Fruit fly (Drosophila melanogaster): ENCODE measurements around the gene CG4592.

Gene CG4592

dm6 chr2L:9921401-9921800 lies at the start of gene CG4592:
CG4592 (plus strand) TSS chr2L:9921633.
- no peak for TF ChIP-seq CG8478 (optimal IDR thresholded peaks at IDR 0.05)
- no peak for TF ChIP-seq CTCF (optimal IDR thresholded peaks at IDR 0.05)

- TF ChIP-seq CG8478 (optimal IDR thresholded peaks at IDR 0.05): no peak
- TF ChIP-seq CTCF (optimal IDR thresholded peaks at IDR 0.05): no peak
These were observed 39.0 kb upstream of the CG4592 start for dm6 chr2L:9882393-9882971.

dm6 chr2L:9886086-9886485 lies 35.3 kb upstream of the CG4592 start, which contains the start of gene nAChRalpha6:
nAChRalpha6 (minus strand) TSS chr2L:9886250.
- no peak for TF ChIP-seq CTCF (optimal IDR thresholded peaks at IDR 0.05)
- no peak for TF ChIP-seq CG8478 (optimal IDR thresholded peaks at IDR 0.05)

dm6 chr2L:9887856-9888269 lies 33.6 kb upstream of the CG4592 start, which contains the start of gene Fkbp59:
Fkbp59 (plus strand) TSS chr2L:9888005.
- TF ChIP-seq CG8478 (optimal IDR thresholded peaks at IDR 0.05): no peak
- peak; percentile 95 to 96 for TF ChIP-seq CTCF (optimal IDR thresholded peaks at IDR 0.05)

dm6 chr2L:9890576-9890975 lies 30.9 kb upstream of the CG4592 start, which contains the start of the genes CG34183 and CG4537:
CG34183 (minus strand) TSS chr2L:9890772.
CG4537 (plus strand) TSS chr2L:9890885.
- TF ChIP-seq CG8478 (optimal IDR thresholded peaks at IDR 0.05) (no peak), CTCF (optimal IDR thresholded peaks at IDR 0.05) (no peak)

dm6 chr2L:9893183-9893582 lies 28.2 kb upstream of the CG4592 start, which contains the start of gene mtDNA-helicase:
mtDNA-helicase (minus strand) TSS chr2L:9893446.
- TF ChIP-seq CG8478 (optimal IDR thresholded peaks at IDR 0.05): no peak
- no peak for TF ChIP-seq CTCF (optimal IDR thresholded peaks at IDR 0.05)

- TF ChIP-seq CG8478 (optimal IDR thresholded peaks at IDR 0.05) (no peak), CTCF (optimal IDR thresholded peaks at IDR 0.05) (no peak)
These were observed 27.2 kb upstream of the CG4592 start for dm6 chr2L:9894193-9894592.

- no peak for TF ChIP-seq CTCF (optimal IDR thresholded peaks at IDR 0.05)
- no peak for TF ChIP-seq CG8478 (optimal IDR thresholded peaks at IDR 0.05)
These were observed 26.5 kb upstream of the CG4592 start, which contains the start of gene Bka for dm6 chr2L:9894871-9895364. Bka (plus strand) TSS chr2L:9895287.

dm6 chr2L:9897296-9897695 lies 24.1 kb upstream of the CG4592 start, which contains the start of gene RpS2:
RpS2 (minus strand) TSS chr2L:9897552.
- no peak for TF ChIP-seq CG8478 (optimal IDR thresholded peaks at IDR 0.05)
- peak in 1 of 2 experiments; percentile 33 for TF ChIP-seq CTCF (optimal IDR thresholded peaks at IDR 0.05)

dm6 chr2L:9903028-9903427 lies 18.4 kb upstream of the CG4592 start, which contains the start of gene Muc30E:
Muc30E (minus strand) TSS chr2L:9903128.
- no peak for TF ChIP-seq CG8478 (optimal IDR thresholded peaks at IDR 0.05)
- TF ChIP-seq CTCF (optimal IDR thresholded peaks at IDR 0.05): no peak

- TF ChIP-seq CTCF (optimal IDR thresholded peaks at IDR 0.05): no peak
- TF ChIP-seq CG8478 (optimal IDR thresholded peaks at IDR 0.05): no peak
These were observed 14.8 kb upstream of the CG4592 start for dm6 chr2L:9906641-9907040.

dm6 chr2L:9907320-9908256 lies 13.8 kb upstream of the CG4592 start:
- TF ChIP-seq CTCF (optimal IDR thresholded peaks at IDR 0.05) (no peak), CG8478 (optimal IDR thresholded peaks at IDR 0.05) (no peak)

- TF ChIP-seq CTCF (optimal IDR thresholded peaks at IDR 0.05) (no peak), CG8478 (optimal IDR thresholded peaks at IDR 0.05) (no peak)
These were observed 12.9 kb upstream of the CG4592 start, which contains the start of gene CG13124 for dm6 chr2L:9908468-9908967. CG13124 (minus strand) TSS chr2L:9908633.

dm6 chr2L:9911783-9912182 lies 9.7 kb upstream of the CG4592 start:
- TF ChIP-seq CG8478 (optimal IDR thresholded peaks at IDR 0.05) (no peak), CTCF (optimal IDR thresholded peaks at IDR 0.05) (no peak)

Data from S2 (cell line).